Fruit fly (Drosophila melanogaster) whole organism, pupa: Measurements from ENCODE around the gene boi.
A peak's percentile ranks its signal among the peaks of the same experiment; 100 is the strongest.

Experiments used
- CG10348 ChIP-seq: fragments of 200-800 bp; sonication (Bioruptor generic); IDR thresholded peaks from 2 replicates; pipeline ENCODE4 v1.3.6; 2022; ENCODE audit warnings: missing biosample characterization, missing genetic modification characterization
- CG12605 ChIP-seq: fragments of 200-800 bp; sonication (Bioruptor generic); IDR thresholded peaks from 2 replicates; pipeline ENCODE4 v1.3.6; 2022; ENCODE audit warnings: missing biosample characterization, missing genetic modification characterization
- CG13204 ChIP-seq: fragments of 200-800 bp; sonication (Bioruptor generic); optimal IDR thresholded peaks from 2 replicates; lab custom pipeline; 2018; ENCODE audit warnings: missing biosample characterization, mild to moderate bottlenecking, missing genetic modification characterization, moderate library complexity
- CG14655 ChIP-seq: fragments of 200-800 bp; sonication (Bioruptor generic); optimal IDR thresholded peaks from 3 replicates; lab custom pipeline; 2017; ENCODE audit warnings: mild to moderate bottlenecking, missing biosample characterization, missing genetic modification reagents, missing genetic modification characterization
- CG15710 ChIP-seq: fragments of 200-800 bp; sonication (Bioruptor generic); optimal IDR thresholded peaks from 2 replicates; lab custom pipeline; 2018; ENCODE audit warnings: missing biosample characterization, mild to moderate bottlenecking, missing genetic modification characterization, moderate library complexity
- CG17806 ChIP-seq: fragments of 200-800 bp; sonication (Bioruptor generic); optimal IDR thresholded peaks from 2 replicates; lab custom pipeline; 2018; ENCODE audit warnings: missing biosample characterization, mild to moderate bottlenecking, missing genetic modification characterization, moderate library complexity
- CG32121 ChIP-seq: fragments of 200-800 bp; sonication (Bioruptor generic); IDR thresholded peaks from 2 replicates; pipeline ENCODE4 v1.3.6; 2022; ENCODE audit warnings: missing biosample characterization, missing genetic modification characterization
- CG34367 ChIP-seq: fragments of 200-800 bp; sonication (Bioruptor generic); optimal IDR thresholded peaks from 2 replicates; lab custom pipeline; 2018; ENCODE audit warnings: missing biosample characterization, mild to moderate bottlenecking, missing genetic modification characterization
- CG4496 ChIP-seq: fragments of 200-800 bp; sonication (Bioruptor generic); IDR thresholded peaks from 3 replicates; pipeline ENCODE4 v1.3.6; 2022; ENCODE audit warnings: missing biosample characterization, missing genetic modification characterization
- CG8159 ChIP-seq: fragments of 200-800 bp; sonication (Bioruptor generic); optimal IDR thresholded peaks from 3 replicates; lab custom pipeline; 2018; ENCODE audit warnings: missing biosample characterization, mild to moderate bottlenecking, missing genetic modification characterization, moderate library complexity
- CG8301 ChIP-seq: fragments of 200-800 bp; sonication (Bioruptor generic); optimal IDR thresholded peaks from 2 replicates; lab custom pipeline; 2018; ENCODE audit warnings: missing biosample characterization, mild to moderate bottlenecking, missing genetic modification characterization
- CG9948 ChIP-seq: fragments of 200-800 bp; sonication (Bioruptor generic); optimal IDR thresholded peaks from 2 replicates; lab custom pipeline; 2018; ENCODE audit warnings: missing biosample characterization, mild to moderate bottlenecking, missing genetic modification characterization, moderate library complexity
- D1 ChIP-seq: fragments of 200-800 bp; sonication (Bioruptor generic); optimal IDR thresholded peaks from 2 replicates; lab custom pipeline; 2018; ENCODE audit warnings: missing biosample characterization, mild to moderate bottlenecking, missing genetic modification characterization, moderate library complexity
- EcR ChIP-seq: fragments of 200-800 bp; sonication (Bioruptor generic); optimal IDR thresholded peaks from 3 replicates; lab custom pipeline; 2019; ENCODE audit warnings: missing biosample characterization, missing genetic modification characterization, mild to moderate bottlenecking, moderate library complexity, missing genetic modification reagents
- Ets98B ChIP-seq: fragments of 200-800 bp; sonication (Bioruptor generic); IDR thresholded peaks from 2 replicates; pipeline ENCODE4 v1.3.6; 2022; ENCODE audit warnings: missing biosample characterization, missing genetic modification characterization
- Pif1A ChIP-seq: fragments of 200-800 bp; sonication (Bioruptor generic); optimal IDR thresholded peaks from 3 replicates; lab custom pipeline; 2016; ENCODE audit warnings: missing biosample characterization, missing genetic modification characterization
- Pif1B ChIP-seq: fragments of 200-800 bp; sonication (Bioruptor generic); optimal IDR thresholded peaks from 3 replicates; lab custom pipeline; 2016; ENCODE audit warnings: missing biosample characterization, missing genetic modification characterization
- Snoo ChIP-seq: fragments of 200-800 bp; sonication (Bioruptor generic); optimal IDR thresholded peaks from 3 replicates; lab custom pipeline; 2017; ENCODE audit warnings: missing biosample characterization, mild to moderate bottlenecking, missing genetic modification characterization, inconsistent platforms
- fd96Ca ChIP-seq: fragments of 200-800 bp; sonication (Bioruptor generic); IDR thresholded peaks from 3 replicates; pipeline ENCODE4 v1.3.6; 2022; ENCODE audit warnings: missing biosample characterization, missing genetic modification characterization
- gl ChIP-seq: fragments of 200-800 bp; sonication (Bioruptor generic); optimal IDR thresholded peaks from 2 replicates; lab custom pipeline; 2018; ENCODE audit warnings: missing biosample characterization, mild to moderate bottlenecking, missing genetic modification characterization
- rn ChIP-seq: fragments of 200-800 bp; sonication (Bioruptor generic); IDR thresholded peaks from 2 replicates; pipeline ENCODE4 v1.3.6; 2022; ENCODE audit warnings: missing biosample characterization, missing genetic modification characterization

The boi gene

dm6 chrX:2469843-2470442 is at the start of gene boi:
Gene boi, minus strand, starts transcription at chrX:2470043.
- TF ChIP-seq CG32121 (no peak), Pif1B (GFP tag; lab: Kevin White, UChicago) (peak; percentile 52), Pif1A (peak; percentile 19), CG10348 (GFP tag; lab: Robert Waterston, UW) (no peak), Ets98B (GFP tag; lab: Robert Waterston, UW) (no peak; the same call in 1 of the 2 replicates), fd96Ca (GFP tag; lab: Robert Waterston, UW) (no peak), CG12605 (peak; percentile 48; the same call in 1 of the 2 replicates)

- TF ChIP-seq CG4496 (GFP tag; lab: Robert Waterston, UW) (peak; percentile 81), gl (tag; lab: Kevin White, UChicago) (peak; percentile 17), CG32121 (0 out of 2 replicates have a peak, but pooled peaks have one; percentile 18), CG8159 (tag; lab: Kevin White, UChicago) (peak; percentile 58), CG17806 (tag; lab: Kevin White, UChicago) (peak; percentile 67), CG12605 (peak; percentile 49; the same call in 1 of the 2 replicates), Pif1B (GFP tag; lab: Kevin White, UChicago) (peak; percentile 59), CG15710 (peak; percentile 72), rn (GFP tag; lab: Robert Waterston, UW) (0 out of 2 replicates have a peak, but pooled peaks have one; percentile 22), Snoo (tag; lab: Kevin White, UChicago) (peak; percentile 34), CG10348 (GFP tag; lab: Robert Waterston, UW) (no peak), D1 (tag; lab: Kevin White, UChicago) (peak; percentile 30), CG34367 (tag; lab: Kevin White, UChicago) (peak; percentile 62), Pif1A (peak; percentile 70), CG9948 (tag; lab: Kevin White, UChicago) (peak; percentile 71), Ets98B (GFP tag; lab: Robert Waterston, UW) (peak; percentile 59), CG13204 (no peak), CG8301 (tag; lab: Kevin White, UChicago) (peak; percentile 52), fd96Ca (GFP tag; lab: Robert Waterston, UW) (peak; percentile 78), EcR (no peak), CG14655 (GFP tag; lab: Kevin White, UChicago) (peak; percentile 68)
- TF ChIP-seq, all 21 proteins: peak for 18
Observed at dm6 chrX:2518361-2518760, 48.5 kb upstream of the boi start.

- TF ChIP-seq CG8301 (tag; lab: Kevin White, UChicago) (no peak), CG14655 (GFP tag; lab: Kevin White, UChicago) (no peak), CG17806 (tag; lab: Kevin White, UChicago) (no peak), rn (GFP tag; lab: Robert Waterston, UW) (no peak), gl (tag; lab: Kevin White, UChicago) (no peak), Pif1A (no peak), CG9948 (tag; lab: Kevin White, UChicago) (no peak), Snoo (tag; lab: Kevin White, UChicago) (no peak)
- TF ChIP-seq, all 21 proteins: peak for 0
Observed at dm6 chrX:2517525-2518294, 47.9 kb upstream of the boi start.

dm6 chrX:2516199-2516598 is 46.4 kb upstream of the boi start:
- TF ChIP-seq CG12605 (no peak), CG17806 (tag; lab: Kevin White, UChicago) (no peak), CG8301 (tag; lab: Kevin White, UChicago) (no peak), CG15710 (no peak), CG9948 (tag; lab: Kevin White, UChicago) (no peak), CG8159 (tag; lab: Kevin White, UChicago) (no peak), fd96Ca (GFP tag; lab: Robert Waterston, UW) (no peak), EcR (no peak), CG34367 (tag; lab: Kevin White, UChicago) (no peak), gl (tag; lab: Kevin White, UChicago) (no peak), CG14655 (GFP tag; lab: Kevin White, UChicago) (no peak)

- TF ChIP-seq D1 (tag; lab: Kevin White, UChicago) = no peak
- TF ChIP-seq Pif1A = no peak
- TF ChIP-seq CG17806 (tag; lab: Kevin White, UChicago) = no peak
- TF ChIP-seq rn (GFP tag; lab: Robert Waterston, UW) = no peak
- TF ChIP-seq Ets98B (GFP tag; lab: Robert Waterston, UW) = no peak
- no peak for TF ChIP-seq Snoo (tag; lab: Kevin White, UChicago)
- TF ChIP-seq CG34367 (tag; lab: Kevin White, UChicago) = no peak
- TF ChIP-seq CG4496 (GFP tag; lab: Robert Waterston, UW) = no peak
- no peak for TF ChIP-seq CG10348 (GFP tag; lab: Robert Waterston, UW)
- TF ChIP-seq CG12605 = no peak
- no peak for TF ChIP-seq CG9948 (tag; lab: Kevin White, UChicago)
- no peak for TF ChIP-seq CG15710
Observed at dm6 chrX:2511292-2511808, 41.5 kb upstream of the boi start.
